Worm (Caenorhabditis elegans) whole organism, L4 larva: ENCODE measurements around the gene sca-1.

ENCODE experiments used
- D1046.2 ChIP-seq: fragments of 200-800 bp; sonication (Bioruptor generic); IDR thresholded peaks from 2 replicates; pipeline ENCODE4 v1.3.6; 2022; ENCODE audit warnings: missing genetic modification characterization, missing compliant biosample characterization
- F26F4.8 ChIP-seq: fragments of 200-800 bp; sonication (Bioruptor generic); conservative IDR thresholded peaks from 2 replicates; pipeline ENCODE4 v1.3.6; 2022; ENCODE audit warnings: missing genetic modification characterization, missing compliant biosample characterization
- F37D6.2 ChIP-seq: sonication (generic microtip); optimal IDR thresholded peaks from 2 replicates; lab custom pipeline; 2016; ENCODE audit warnings: mild to moderate bottlenecking, missing genetic modification characterization, missing compliant biosample characterization
- F44E2.7 ChIP-seq: fragments of 200-800 bp; sonication (Bioruptor generic); IDR thresholded peaks from 2 replicates; pipeline ENCODE4 v2.1.2; 2022; ENCODE audit warnings: missing genetic modification characterization, missing compliant biosample characterization
- R02D3.7 ChIP-seq: fragments of 150-350 bp; sonication (generic microtip); optimal IDR thresholded peaks from 3 replicates; lab custom pipeline; 2014; ENCODE audit warnings: missing biosample characterization, missing genetic modification characterization
- T20F7.1 ChIP-seq: fragments of 200-800 bp; sonication (Bioruptor generic); optimal IDR thresholded peaks from 2 replicates; lab custom pipeline; 2018; ENCODE audit warnings: mild to moderate bottlenecking, missing genetic modification characterization, missing compliant biosample characterization
- T26A8.4 ChIP-seq: fragments of 200-800 bp; sonication (Bioruptor generic); IDR thresholded peaks from 2 replicates; pipeline ENCODE4 v1.3.6; 2022; ENCODE audit warnings: missing genetic modification characterization, missing compliant biosample characterization
- Y105C5A.15 ChIP-seq: fragments of 200-800 bp; sonication (Bioruptor generic); IDR thresholded peaks from 2 replicates; pipeline ENCODE4 v1.3.6; 2022; ENCODE audit warnings: missing genetic modification characterization, missing compliant biosample characterization
- Y48G9A.11 ChIP-seq: fragments of 200-800 bp; sonication (Bioruptor generic); IDR thresholded peaks from 2 replicates; pipeline ENCODE4 v1.3.6; 2022; ENCODE audit warnings: missing genetic modification reagents, missing genetic modification characterization, missing compliant biosample characterization
- ZK337.2 ChIP-seq: fragments of 200-800 bp; sonication (Bioruptor generic); IDR thresholded peaks from 2 replicates; pipeline ENCODE4 v1.3.6; 2022; ENCODE audit warnings: missing genetic modification reagents, missing genetic modification characterization, missing compliant biosample characterization
- ZK546.5 ChIP-seq, 2 experiments: sonication (generic microtip); optimal IDR thresholded peaks; 2 replicates each; lab custom pipeline; 2017; ENCODE audit warnings: missing biosample characterization in 2 of 2, missing genetic modification characterization in 2 of 2
- aha-1 ChIP-seq: fragments of 150-350 bp; peaks from one replicate; lab custom pipeline; 2014; ENCODE audit warnings: missing biosample characterization, missing genetic modification characterization
- ama-1 ChIP-seq: fragments of 150-350 bp; optimal IDR thresholded peaks from 2 replicates; lab custom pipeline; 2014; ENCODE audit warnings: inconsistent platforms, mixed read lengths
- arid-1 ChIP-seq: fragments of 200-800 bp; sonication (Bioruptor generic); conservative IDR thresholded peaks from 2 replicates; pipeline ENCODE4 v1.3.6; 2022; ENCODE audit warnings: missing genetic modification reagents, missing genetic modification characterization, missing compliant biosample characterization
- ceh-28 ChIP-seq: fragments of 150-350 bp; optimal IDR thresholded peaks from 2 replicates; lab custom pipeline; 2014; ENCODE audit warnings: missing biosample characterization, missing genetic modification reagents, missing genetic modification characterization
- ceh-82 ChIP-seq: sonication (generic microtip); optimal IDR thresholded peaks from 2 replicates; lab custom pipeline; 2017; ENCODE audit warnings: missing biosample characterization, missing genetic modification characterization
- cey-2 ChIP-seq: sonication (generic microtip); optimal IDR thresholded peaks from 3 replicates; lab custom pipeline; 2017; ENCODE audit warnings: missing genetic modification characterization, mild to moderate bottlenecking, missing compliant biosample characterization, antibody characterized with exemption, borderline replicate concordance; ENCODE audit not compliant: insufficient read depth
- daf-16 ChIP-seq, 3 experiments: sonication (generic microtip); optimal IDR thresholded peaks; 2 replicates each; lab custom pipeline; 2016 to 2017; ENCODE audit warnings: missing genetic modification characterization in 3 of 3, missing genetic modification reagents in 3 of 3, mild to moderate bottlenecking in 2 of 3, missing compliant biosample characterization in 2 of 3, missing biosample characterization in 1 of 3, moderate library complexity in 1 of 3
- daf-19 ChIP-seq: fragments of 200-800 bp; sonication (Bioruptor generic); conservative IDR thresholded peaks from 2 replicates; pipeline ENCODE4 v1.3.6; 2022; ENCODE audit warnings: missing genetic modification characterization, missing compliant biosample characterization
- daf-8 ChIP-seq: fragments of 200-800 bp; sonication (Bioruptor generic); IDR thresholded peaks from 2 replicates; pipeline ENCODE4 v1.3.6; 2022; ENCODE audit warnings: missing genetic modification characterization, missing compliant biosample characterization
- dmd-6 ChIP-seq: fragments of 200-800 bp; sonication (Bioruptor generic); IDR thresholded peaks from 2 replicates; pipeline ENCODE4 v1.3.6; 2022; ENCODE audit warnings: missing genetic modification reagents, missing genetic modification characterization, missing compliant biosample characterization
- gei-8 ChIP-seq: fragments of 200-800 bp; sonication (Bioruptor generic); optimal IDR thresholded peaks from 2 replicates; lab custom pipeline; 2018; ENCODE audit warnings: mild to moderate bottlenecking, missing genetic modification characterization, missing compliant biosample characterization
- hif-1 ChIP-seq, 2 experiments: sonication (generic microtip); optimal IDR thresholded peaks; 2 replicates each; lab custom pipeline; 2016 to 2017; ENCODE audit warnings: missing compliant biosample characterization in 2 of 2, missing genetic modification characterization in 2 of 2, missing genetic modification reagents in 2 of 2, missing genotype in 2 of 2, mild to moderate bottlenecking in 1 of 2
- hlh-11 ChIP-seq: fragments of 200-800 bp; sonication (Bioruptor generic); optimal IDR thresholded peaks from 2 replicates; lab custom pipeline; 2018; ENCODE audit warnings: mild to moderate bottlenecking, missing genetic modification characterization, missing compliant biosample characterization
- jun-1 ChIP-seq: fragments of 150-350 bp; optimal IDR thresholded peaks from 2 replicates; lab custom pipeline; 2014; ENCODE audit warnings: missing biosample characterization, missing genetic modification reagents, missing genetic modification characterization
- lim-7 ChIP-seq: fragments of 200-800 bp; sonication (Bioruptor generic); IDR thresholded peaks from 2 replicates; pipeline ENCODE4 v1.3.6; 2022; ENCODE audit warnings: missing genetic modification characterization, missing compliant biosample characterization
- lin-1 ChIP-seq: fragments of 200-800 bp; sonication (Bioruptor generic); IDR thresholded peaks from 2 replicates; pipeline ENCODE4 v1.3.6; 2022; ENCODE audit warnings: missing genetic modification reagents, missing genetic modification characterization, missing compliant biosample characterization
- lin-13 ChIP-seq: fragments of 150-350 bp; optimal IDR thresholded peaks from 2 replicates; lab custom pipeline; 2014; ENCODE audit warnings: missing biosample characterization, missing genetic modification reagents, missing genetic modification characterization
- lin-38 ChIP-seq: fragments of 200-800 bp; sonication (Bioruptor generic); IDR thresholded peaks from 2 replicates; pipeline ENCODE4 v1.3.6; 2022; ENCODE audit warnings: missing genetic modification reagents, missing genetic modification characterization, missing compliant biosample characterization
- lir-3 ChIP-seq: sonication (generic microtip); optimal IDR thresholded peaks from 2 replicates; lab custom pipeline; 2016; ENCODE audit warnings: mild to moderate bottlenecking, missing genetic modification characterization, missing compliant biosample characterization
- madf-9 ChIP-seq: fragments of 200-800 bp; sonication (Bioruptor generic); conservative IDR thresholded peaks from 2 replicates; pipeline ENCODE4 v1.3.6; 2022; ENCODE audit warnings: missing genetic modification reagents, missing genetic modification characterization, missing compliant biosample characterization
- mdt-29 ChIP-seq: fragments of 200-800 bp; sonication (Bioruptor generic); IDR thresholded peaks from 2 replicates; pipeline ENCODE4 v1.3.6; 2022; ENCODE audit warnings: missing genetic modification reagents, missing genetic modification characterization, missing compliant biosample characterization
- mes-2 ChIP-seq: sonication (generic microtip); optimal IDR thresholded peaks from 2 replicates; lab custom pipeline; 2016; ENCODE audit warnings: missing genotype, mild to moderate bottlenecking, missing genetic modification characterization, missing compliant biosample characterization; ENCODE audit not compliant: poor library complexity, severe bottlenecking
- mxl-2 ChIP-seq: fragments of 200-800 bp; sonication (Bioruptor generic); conservative IDR thresholded peaks from 2 replicates; pipeline ENCODE4 v1.3.6; 2022; ENCODE audit warnings: missing genetic modification reagents, missing genetic modification characterization, missing compliant biosample characterization
- nhr-111 ChIP-seq: fragments of 200-800 bp; sonication (Bioruptor generic); optimal IDR thresholded peaks from 2 replicates; lab custom pipeline; 2018; ENCODE audit warnings: mild to moderate bottlenecking, missing genetic modification characterization, missing compliant biosample characterization
- nhr-28 ChIP-seq: fragments of 150-350 bp; optimal IDR thresholded peaks from 2 replicates; lab custom pipeline; 2014; ENCODE audit warnings: missing biosample characterization, missing genetic modification characterization
- nhr-42 ChIP-seq: fragments of 200-800 bp; sonication (Bioruptor generic); IDR thresholded peaks from 2 replicates; pipeline ENCODE4 v1.3.6; 2022; ENCODE audit warnings: missing genetic modification characterization, missing compliant biosample characterization
- nhr-77 ChIP-seq: fragments of 150-350 bp; optimal IDR thresholded peaks from 2 replicates; lab custom pipeline; 2014; ENCODE audit warnings: missing biosample characterization, missing genetic modification characterization
- pha-4 ChIP-seq, 2 experiments: fragments of 150-350 bp in 1 of 2; fragments of 200-800 bp in 1 of 2; sonication (Bioruptor generic) in 1 of 2; IDR thresholded peaks in 1 of 2; optimal IDR thresholded peaks in 1 of 2; 2 replicates each; pipeline versions ENCODE4 v1.3.6 to Lab custom; 2014 to 2022; ENCODE audit warnings: missing genetic modification characterization in 2 of 2, missing genetic modification reagents in 2 of 2, missing biosample characterization in 1 of 2, missing compliant biosample characterization in 1 of 2
- saeg-2 ChIP-seq: fragments of 200-800 bp; sonication (Bioruptor generic); IDR thresholded peaks from 2 replicates; pipeline ENCODE4 v1.3.6; 2022; ENCODE audit warnings: missing genetic modification reagents, missing genetic modification characterization, missing compliant biosample characterization
- set-16 ChIP-seq: fragments of 200-800 bp; sonication (Bioruptor generic); IDR thresholded peaks from 2 replicates; pipeline ENCODE4 v1.3.6; 2022; ENCODE audit warnings: missing genetic modification reagents, missing genetic modification characterization, missing compliant biosample characterization
- spr-3 ChIP-seq: fragments of 200-800 bp; sonication (Bioruptor generic); optimal IDR thresholded peaks from 2 replicates; lab custom pipeline; 2018; ENCODE audit warnings: mild to moderate bottlenecking, missing genetic modification characterization, missing compliant biosample characterization
- tag-97 ChIP-seq: fragments of 200-800 bp; sonication (Bioruptor generic); IDR thresholded peaks from 2 replicates; pipeline ENCODE4 v1.3.6; 2022; ENCODE audit warnings: missing genetic modification characterization, missing compliant biosample characterization
- unc-62 ChIP-seq, 3 experiments: fragments of 150-350 bp in 1 of 3; sonication (generic microtip); optimal IDR thresholded peaks in 2 of 3; peaks in 1 of 3; 1 replicate in 1 of 3; 2 replicates in 2 of 3; lab custom pipeline; 2014 to 2017; ENCODE audit warnings: missing biosample characterization in 3 of 3, missing genetic modification characterization in 3 of 3, missing genetic modification reagents in 3 of 3, missing genotype in 1 of 3

Gene sca-1

ce11 chrIII:10810483-10810836, 6.2 kb downstream of the sca-1 start:
- TF ChIP-seq ZK546.5 (tag; optimal IDR thresholded peaks at IDR 0.05; lab: Kevin White, UChicago) (no peak), mdt-29 (GFP tag; lab: Robert Waterston, UW) (no peak), madf-9 (GFP tag; lab: Robert Waterston, UW) (no peak), nhr-42 (GFP tag; lab: Robert Waterston, UW) (no peak), aha-1 (tag; lab: Kevin White, UChicago) (peak; percentile 60), T26A8.4 (peak; percentile 44; the same call in 1 of the 2 replicates), F37D6.2 (tag; lab: Kevin White, UChicago) (no peak), daf-16 (GFP tag; optimal IDR thresholded peaks at IDR 0.05; lab: Kevin White, UChicago) (peak in 1 of 2 experiments; percentile 60), daf-16 (tag; optimal IDR thresholded peaks at IDR 0.05; lab: Kevin White, UChicago) (no peak), daf-19 (no peak), ZK337.2 (GFP tag; lab: Robert Waterston, UW) (no peak)

ce11 chrIII:10809568-10809967, 7.1 kb downstream of the sca-1 start:
- TF ChIP-seq saeg-2 (GFP tag; lab: Robert Waterston, UW) (0 out of 2 replicates have a peak, but pooled peaks have one; percentile 23), Y48G9A.11 (GFP tag; lab: Robert Waterston, UW) (no peak), aha-1 (tag; lab: Kevin White, UChicago) (peak; percentile 64), cey-2 (tag; lab: Kevin White, UChicago) (no peak), pha-4 (GFP tag; IDR thresholded peaks at IDR 0.05; lab: Robert Waterston, UW) (peak; percentile 38; the same call in 1 of the 2 replicates), pha-4 (tag; optimal IDR thresholded peaks at IDR 0.05; lab: Kevin White, UChicago) (no peak), unc-62 (GFP tag; optimal IDR thresholded peaks at IDR 0.05 in 1 of 2; lab: Kevin White, UChicago) (peak in 1 of 2 experiments; percentile 65), unc-62 (tag; optimal IDR thresholded peaks at IDR 0.05; lab: Kevin White, UChicago) (no peak)
- TF ChIP-seq, all 104 proteins: peak for 4

- TF ChIP-seq ZK337.2 (GFP tag; lab: Robert Waterston, UW) (no peak), nhr-42 (GFP tag; lab: Robert Waterston, UW) (no peak), dmd-6 (GFP tag; lab: Robert Waterston, UW) (no peak), gei-8 (no peak), hlh-11 (tag; lab: Kevin White, UChicago) (no peak), R02D3.7 (tag; lab: Kevin White, UChicago) (no peak), T26A8.4 (no peak), lim-7 (GFP tag; lab: Robert Waterston, UW) (0 out of 2 replicates have a peak, but pooled peaks have one; percentile 4), Y105C5A.15 (GFP tag; lab: Robert Waterston, UW) (no peak), F44E2.7 (GFP tag; lab: Robert Waterston, UW) (no peak), lin-1 (GFP tag; lab: Robert Waterston, UW) (no peak), nhr-111 (no peak), nhr-28 (no peak), F37D6.2 (tag; lab: Kevin White, UChicago) (no peak), D1046.2 (no peak), ama-1 (no peak), lin-38 (peak; percentile 9; the same call in 1 of the 2 replicates), F26F4.8 (GFP tag; lab: Robert Waterston, UW) (no peak), hif-1 (tag; optimal IDR thresholded peaks at IDR 0.05; lab: Kevin White, UChicago) (no peak), tag-97 (GFP tag; lab: Robert Waterston, UW) (no peak), lin-13 (GFP tag; lab: Kevin White, UChicago) (no peak), set-16 (peak; percentile 80), ceh-28 (tag; lab: Kevin White, UChicago) (no peak), mes-2 (tag; lab: Kevin White, UChicago) (no peak), spr-3 (GFP tag; lab: Kevin White, UChicago) (peak; percentile 17), mxl-2 (GFP tag; lab: Robert Waterston, UW) (no peak), daf-8 (GFP tag; lab: Robert Waterston, UW) (0 out of 2 replicates have a peak, but pooled peaks have one; percentile 56), Y48G9A.11 (GFP tag; lab: Robert Waterston, UW) (0 out of 2 replicates have a peak, but pooled peaks have one; percentile 19), aha-1 (tag; lab: Kevin White, UChicago) (no peak), ceh-82 (tag; lab: Kevin White, UChicago) (no peak), daf-16 (GFP tag; optimal IDR thresholded peaks at IDR 0.05; lab: Kevin White, UChicago) (no peak), daf-16 (tag; optimal IDR thresholded peaks at IDR 0.05; lab: Kevin White, UChicago) (no peak), lir-3 (no peak), jun-1 (tag; lab: Kevin White, UChicago) (no peak), arid-1 (GFP tag; lab: Robert Waterston, UW) (no peak), T20F7.1 (no peak), nhr-77 (tag; lab: Kevin White, UChicago) (no peak)
These were observed 7.8 kb downstream of the sca-1 start for ce11 chrIII:10808802-10809201.
